Fruit fly (Drosophila melanogaster): ENCODE data around the gene SLIRP1.

The SLIRP1 gene

dm6 chrX:21319202-21319772, at the start of gene SLIRP1, which contains the start of gene anox (continued):
- TF ChIP-seq CG13894 (tag; optimal IDR thresholded peaks at IDR 0.05) (peak; percentile 77), dmrt99B (tag; optimal IDR thresholded peaks at IDR 0.05) (peak; percentile 90), inv (GFP tag; IDR thresholded peaks at IDR 0.05; ENCODE audit: partially characterized antibody) (no peak), CG13287 (GFP tag; IDR thresholded peaks at IDR 0.05; ENCODE audit: partially characterized antibody) (no peak), kah (GFP tag; optimal IDR thresholded peaks at IDR 0.05) (peak; percentile 3), jing (GFP tag; optimal IDR thresholded peaks at IDR 0.05) (no peak), gsb (GFP tag; IDR thresholded peaks at IDR 0.05) (peak; percentile 58), fd64A (GFP tag; optimal IDR thresholded peaks at IDR 0.05) (peak; percentile 24), CG17802 (tag; optimal IDR thresholded peaks at IDR 0.05) (peak; percentile 40), CG12236 (GFP tag; optimal IDR thresholded peaks at IDR 0.05) (peak; percentile 76), mam (GFP tag; optimal IDR thresholded peaks at IDR 0.05) (peak; percentile 80), CG10431 (GFP tag; optimal IDR thresholded peaks at IDR 0.05) (peak; percentile 70), pho (GFP tag; optimal IDR thresholded peaks at IDR 0.05) (peak; percentile 81), CG16779 (GFP tag; IDR thresholded peaks at IDR 0.05) (no peak), zfh1 (GFP tag; IDR thresholded peaks at IDR 0.05) (peak; percentile 62), CG6689 (GFP tag; IDR thresholded peaks at IDR 0.05) (peak; percentile 89), wdn (GFP tag; IDR thresholded peaks at IDR 0.05) (peak; percentile 38; the same call in 1 of the 2 replicates), chm (GFP tag; IDR thresholded peaks at IDR 0.05) (no peak), tup (GFP tag; optimal IDR thresholded peaks at IDR 0.05) (no peak), D19B (GFP tag; optimal IDR thresholded peaks at IDR 0.05) (peak; percentile 81), CG3726 (GFP tag; IDR thresholded peaks at IDR 0.05) (peak; percentile 48; the same call in 1 of the 3 replicates), CG1024 (GFP tag; IDR thresholded peaks at IDR 0.05) (no peak), CG7745 (tag; optimal IDR thresholded peaks at IDR 0.05) (no peak), CG6813 (GFP tag; optimal IDR thresholded peaks at IDR 0.05) (peak; percentile 70), crp (GFP tag; optimal IDR thresholded peaks at IDR 0.05) (peak in 1 of 2 experiments; percentile 43), PHDP (tag; optimal IDR thresholded peaks at IDR 0.05) (peak; percentile 90), CG2889 (GFP tag; IDR thresholded peaks at IDR 0.05) (peak; percentile 74; the same call in 2 of the 3 replicates), CG3407 (GFP tag; optimal IDR thresholded peaks at IDR 0.05) (peak; percentile 73), grau (tag; optimal IDR thresholded peaks at IDR 0.05) (peak; percentile 93), fru (optimal IDR thresholded peaks at IDR 0.05) (no peak), CG13775 (GFP tag; optimal IDR thresholded peaks at IDR 0.05) (peak; percentile 87), gem (tag; optimal IDR thresholded peaks at IDR 0.05) (peak; percentile 95), CG34224 (GFP tag; IDR thresholded peaks at IDR 0.05; ENCODE audit: partially characterized antibody) (no peak), chn (GFP tag; optimal IDR thresholded peaks at IDR 0.05) (peak; percentile 59), CG14667 (GFP tag; IDR thresholded peaks at IDR 0.05) (peak; percentile 60), twi (tag; optimal IDR thresholded peaks at IDR 0.05) (peak; percentile 78)

- no peak for TF ChIP-seq nerfin-1 (tag; optimal IDR thresholded peaks at IDR 0.05)
- TF ChIP-seq eve (GFP tag; optimal IDR thresholded peaks at IDR 0.05), result no peak
- no peak for TF ChIP-seq CG6272 (GFP tag; IDR thresholded peaks at IDR 0.05)
- no peak for TF ChIP-seq ATbp (GFP tag; optimal IDR thresholded peaks at IDR 0.05)
- TF ChIP-seq scrt (GFP tag; optimal IDR thresholded peaks at IDR 0.05), result no peak
- no peak for TF ChIP-seq Antp (GFP tag; optimal IDR thresholded peaks at IDR 0.05)
- no peak for TF ChIP-seq Lpt (GFP tag; optimal IDR thresholded peaks at IDR 0.05)
- TF ChIP-seq CG17912 (GFP tag; optimal IDR thresholded peaks at IDR 0.05), result no peak
- no peak for TF ChIP-seq vfl (GFP tag; optimal IDR thresholded peaks at IDR 0.05)
- TF ChIP-seq CG15073 (GFP tag; optimal IDR thresholded peaks at IDR 0.05), result no peak
- no peak for TF ChIP-seq CG2712 (tag; optimal IDR thresholded peaks at IDR 0.05)
- no peak for TF ChIP-seq Ets65A (GFP tag)
- no peak for TF ChIP-seq D19B (GFP tag; optimal IDR thresholded peaks at IDR 0.05)
- no peak for TF ChIP-seq Deaf1 (tag; optimal IDR thresholded peaks at IDR 0.05)
- no peak for TF ChIP-seq CG6765 (GFP tag; optimal IDR thresholded peaks at IDR 0.05)
- TF ChIP-seq Camta (GFP tag; optimal IDR thresholded peaks at IDR 0.05), result no peak
- no peak for TF ChIP-seq pfk (GFP tag; optimal IDR thresholded peaks at IDR 0.05)
Observed at dm6 chrX:21368410-21368918, 49.4 kb upstream of the SLIRP1 start.

All from whole organism, embryonic.